Worm (Caenorhabditis elegans): ENCODE results near the gene F41H10.5.

The F41H10.5 gene

DNA sequence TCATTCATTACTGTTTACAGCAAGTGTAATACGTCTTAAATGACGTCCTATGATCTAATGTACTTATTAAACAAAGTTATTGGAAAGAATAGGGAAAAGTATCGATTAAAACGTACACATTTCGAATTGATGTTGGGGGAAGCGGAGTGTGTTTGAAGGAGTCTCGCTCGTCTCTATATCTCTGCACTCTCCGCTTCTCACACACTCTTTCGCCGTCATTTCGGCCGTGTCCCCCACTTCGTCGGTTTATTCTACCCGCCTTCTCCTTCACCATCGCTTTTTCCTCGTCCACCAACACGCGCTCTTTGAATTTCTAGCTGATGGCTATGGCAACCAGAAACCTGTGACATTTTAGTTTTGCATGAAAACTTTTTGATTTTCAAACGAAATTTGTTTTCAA, 8.2 kb downstream of the F41H10.5 start (continued):
- no peak for TF ChIP-seq vab-7 (GFP tag; IDR thresholded peaks at IDR 0.05)

DNA sequence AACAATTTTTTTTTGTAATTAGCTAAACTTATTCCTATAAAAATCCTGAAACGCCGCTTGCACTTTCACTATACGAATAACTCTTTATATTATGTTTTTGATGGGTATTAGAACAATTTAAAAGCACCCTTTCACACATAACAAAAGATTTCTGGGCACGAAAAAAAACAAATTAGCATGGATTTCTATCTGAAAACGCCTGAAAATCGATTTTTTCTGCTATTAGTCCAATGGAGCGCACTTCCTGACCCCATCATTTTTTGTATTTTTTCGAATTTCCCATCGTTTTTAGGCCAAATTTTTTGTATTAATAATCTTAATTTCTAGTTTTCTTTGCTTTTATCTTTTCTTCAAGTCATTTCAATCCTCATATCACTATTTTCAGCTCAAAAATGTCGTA, 8.7 kb downstream of the F41H10.5 start, which contains the start of gene F41H10.3:
TSS of gene F41H10.3 (plus strand) at position 388 of the 400 bp plus-strand sequence.
- TF ChIP-seq vab-7 (GFP tag; IDR thresholded peaks at IDR 0.05) (no peak), unc-62 (GFP tag; optimal IDR thresholded peaks at IDR 0.05 in 1 of 2) (no peak), unc-62 (tag; optimal IDR thresholded peaks at IDR 0.05) (no peak), aha-1 (tag) (peak; percentile 57), dve-1 (tag; optimal IDR thresholded peaks at IDR 0.05; ENCODE audit: insufficient read depth) (no peak), lin-38 (GFP tag; IDR thresholded peaks at IDR 0.05) (peak; percentile 61)

DNA sequence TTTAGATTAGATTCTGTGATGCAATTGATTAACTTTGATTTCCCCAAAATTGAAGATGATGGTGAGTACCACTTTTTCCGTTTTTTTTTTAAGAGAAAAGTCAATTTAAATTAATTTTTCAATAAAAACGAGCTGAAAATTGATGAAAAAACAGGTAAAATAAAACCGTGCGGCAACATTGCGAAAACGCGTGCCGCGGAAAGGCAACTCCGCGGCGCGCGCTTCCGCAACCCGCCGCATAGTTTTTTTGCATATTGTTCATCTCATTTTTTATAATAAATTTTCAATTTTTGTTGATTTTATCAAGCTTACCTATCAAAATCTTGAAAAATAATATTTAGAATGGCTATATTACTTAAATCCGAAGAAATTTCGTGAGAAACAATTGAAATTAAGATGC, 10.2 kb downstream of the F41H10.5 start:
- TF ChIP-seq tag-97 (GFP tag; IDR thresholded peaks at IDR 0.05) (no peak), attf-4 (tag; optimal IDR thresholded peaks at IDR 0.05) (no peak), set-16 (GFP tag; IDR thresholded peaks at IDR 0.05) (no peak), F10B5.3 (tag; optimal IDR thresholded peaks at IDR 0.05) (no peak), ztf-7 (tag; optimal IDR thresholded peaks at IDR 0.05) (no peak), snpc-1.2 (GFP tag; IDR thresholded peaks at IDR 0.05) (peak; percentile 49; the same call in 1 of the 2 replicates), nhr-6 (tag; optimal IDR thresholded peaks at IDR 0.05) (peak; percentile 25), nhr-76 (tag; optimal IDR thresholded peaks at IDR 0.05) (no peak), lin-13 (GFP tag; optimal IDR thresholded peaks at IDR 0.05) (no peak), dpl-1 (GFP tag; optimal IDR thresholded peaks at IDR 0.05) (peak; percentile 33), spr-3 (GFP tag; optimal IDR thresholded peaks at IDR 0.05) (no peak), ceh-32 (tag; optimal IDR thresholded peaks at IDR 0.05; ENCODE audit: poor library complexity) (no peak), ama-1 (optimal IDR thresholded peaks at IDR 0.05) (no peak), dve-1 (tag; optimal IDR thresholded peaks at IDR 0.05; ENCODE audit: insufficient read depth) (peak; percentile 47), nhr-42 (GFP tag; IDR thresholded peaks at IDR 0.05) (no peak), zfp-2 (tag; optimal IDR thresholded peaks at IDR 0.05) (no peak), lin-38 (GFP tag; IDR thresholded peaks at IDR 0.05) (peak; percentile 58), lin-39 (tag; optimal IDR thresholded peaks at IDR 0.05) (no peak), mes-2 (tag; optimal IDR thresholded peaks at IDR 0.05; ENCODE audit: poor library complexity, severe bottlenecking) (peak; percentile 46), F49E8.2 (tag; optimal IDR thresholded peaks at IDR 0.05; ENCODE audit: borderline replicate concordance) (no peak), dmd-6 (GFP tag; IDR thresholded peaks at IDR 0.05) (no peak), skn-1 (tag; optimal IDR thresholded peaks at IDR 0.05) (no peak), spr-1 (tag; optimal IDR thresholded peaks at IDR 0.05) (no peak), fkh-10 (GFP tag; optimal IDR thresholded peaks at IDR 0.05) (no peak), ztf-11 (tag; optimal IDR thresholded peaks at IDR 0.05) (no peak), snpc-4 (tag; optimal IDR thresholded peaks at IDR 0.05) (no peak), dmd-9 (GFP tag; IDR thresholded peaks at IDR 0.05) (no peak), zfp-3 (GFP tag; conservative IDR thresholded peaks at IDR 0.05) (no peak), sdz-12 (GFP tag; optimal IDR thresholded peaks at IDR 0.05) (no peak), Y75B8A.6 (GFP tag; IDR thresholded peaks at IDR 0.05) (no peak), aha-1 (tag) (peak; percentile 43), pha-4 (GFP tag; IDR thresholded peaks at IDR 0.05) (peak; percentile 53; the same call in 1 of the 2 replicates), pha-4 (tag; optimal IDR thresholded peaks at IDR 0.05) (no peak), dmd-8 (GFP tag; IDR thresholded peaks at IDR 0.05) (no peak), unc-130 (GFP tag; optimal IDR thresholded peaks at IDR 0.05) (peak; percentile 2), nhr-111 (GFP tag; optimal IDR thresholded peaks at IDR 0.05) (no peak), daf-16 (GFP tag; optimal IDR thresholded peaks at IDR 0.05) (no peak), daf-16 (tag; optimal IDR thresholded peaks at IDR 0.05) (no peak), ZK546.5 (tag; optimal IDR thresholded peaks at IDR 0.05) (no peak), nhr-41 (GFP tag; IDR thresholded peaks at IDR 0.05) (no peak), unc-62 (GFP tag; optimal IDR thresholded peaks at IDR 0.05 in 1 of 2) (no peak), unc-62 (tag; optimal IDR thresholded peaks at IDR 0.05) (no peak), mxl-2 (GFP tag; conservative IDR thresholded peaks at IDR 0.05) (no peak), mep-1 (tag; optimal IDR thresholded peaks at IDR 0.05) (peak; percentile 20), unc-39 (tag; optimal IDR thresholded peaks at IDR 0.05) (no peak), madf-5 (GFP tag; IDR thresholded peaks at IDR 0.05) (no peak), Y105C5A.15 (GFP tag; IDR thresholded peaks at IDR 0.05) (no peak)

All from whole organism, L4 larva.